Worm (Caenorhabditis elegans) whole organism, L4/young adult: ENCODE measurements around the gene slc-17.7.

Experiments used
- W03F9.2 ChIP-seq: fragments of 150-350 bp; optimal IDR thresholded peaks from 2 replicates; lab custom pipeline; 2014; ENCODE audit warnings: missing biosample characterization, missing genetic modification characterization
- dao-5 ChIP-seq: sonication (generic microtip); optimal IDR thresholded peaks from 2 replicates; lab custom pipeline; 2016; ENCODE audit warnings: missing genotype, missing genetic modification characterization, moderate library complexity, missing compliant biosample characterization
- him-1 ChIP-seq: sonication (generic microtip); optimal IDR thresholded peaks from 2 replicates; lab custom pipeline; 2016; ENCODE audit warnings: missing genotype, missing genetic modification reagents, missing genetic modification characterization, missing compliant biosample characterization

ce11 chrV:9268202-9268601, 1.9 kb upstream of the slc-17.7 start:
- no peak for TF ChIP-seq him-1
- no peak for TF ChIP-seq W03F9.2 (tag; lab: Kevin White, UChicago)
- no peak for TF ChIP-seq dao-5 (tag; lab: Kevin White, UChicago)
